Worm (Caenorhabditis elegans) whole organism, young adult: ENCODE data around the gene lys-7.
A peak's percentile ranks its signal among the peaks of the same experiment; 100 is the strongest.

Experiments used
- B0035.1 ChIP-seq: sonication (generic microtip); optimal IDR thresholded peaks from 2 replicates; lab custom pipeline; 2016; ENCODE audit warnings: missing genetic modification characterization, mild to moderate bottlenecking, missing compliant biosample characterization, missing genotype, missing genetic modification reagents
- D2030.7 ChIP-seq: fragments of 200-800 bp; sonication (Bioruptor generic); IDR thresholded peaks from 2 replicates; pipeline ENCODE4 v1.3.6; 2022; ENCODE audit warnings: missing genetic modification reagents, missing genetic modification characterization, missing compliant biosample characterization
- F33H1.4 ChIP-seq: fragments of 200-800 bp; sonication (Bioruptor generic); IDR thresholded peaks from 2 replicates; pipeline ENCODE4 v1.3.6; 2022; ENCODE audit warnings: missing genetic modification reagents, missing genetic modification characterization, missing compliant biosample characterization
- F49E8.2 ChIP-seq: sonication (generic microtip); optimal IDR thresholded peaks from 3 replicates; lab custom pipeline; 2017; ENCODE audit warnings: missing genetic modification characterization, mild to moderate bottlenecking, missing compliant biosample characterization, antibody characterized with exemption, moderate library complexity; ENCODE audit not compliant: insufficient read depth
- F55B11.4 ChIP-seq: sonication (generic microtip); optimal IDR thresholded peaks from 2 replicates; lab custom pipeline; 2016; ENCODE audit warnings: missing compliant biosample characterization, missing genetic modification characterization, borderline replicate concordance; ENCODE audit not compliant: insufficient read depth
- K12H6.12 ChIP-seq: fragments of 200-800 bp; sonication (Bioruptor generic); optimal IDR thresholded peaks from 2 replicates; lab custom pipeline; 2018; ENCODE audit warnings: mild to moderate bottlenecking, missing genetic modification characterization, missing compliant biosample characterization
- T07F8.4 ChIP-seq: sonication (generic microtip); optimal IDR thresholded peaks from 2 replicates; lab custom pipeline; 2016; ENCODE audit warnings: mild to moderate bottlenecking, missing genetic modification characterization, moderate library complexity, missing compliant biosample characterization
- T26A5.8 ChIP-seq: sonication (generic microtip); optimal IDR thresholded peaks from 2 replicates; lab custom pipeline; 2016; ENCODE audit warnings: missing genetic modification characterization, missing compliant biosample characterization
- Y56A3A.18 ChIP-seq: fragments of 200-800 bp; sonication (Bioruptor generic); IDR thresholded peaks from 2 replicates; pipeline ENCODE4 v1.3.6; 2022; ENCODE audit warnings: missing genetic modification reagents, missing genetic modification characterization, missing compliant biosample characterization
- Y79H2A.3 ChIP-seq: fragments of 200-800 bp; sonication (Bioruptor generic); conservative IDR thresholded peaks from 2 replicates; pipeline ENCODE4 v1.3.6; 2022; ENCODE audit warnings: missing genetic modification reagents, missing genetic modification characterization, missing compliant biosample characterization
- ZK185.1 ChIP-seq: sonication (generic microtip); optimal IDR thresholded peaks from 2 replicates; lab custom pipeline; 2016; ENCODE audit warnings: mild to moderate bottlenecking, missing genetic modification characterization, missing compliant biosample characterization; ENCODE audit not compliant: poor library complexity, severe bottlenecking
- akir-1 ChIP-seq: fragments of 200-800 bp; sonication (Bioruptor generic); optimal IDR thresholded peaks from 2 replicates; lab custom pipeline; 2018; ENCODE audit warnings: mild to moderate bottlenecking, missing genetic modification characterization, moderate library complexity, missing compliant biosample characterization
- atf-7 ChIP-seq: sonication (generic microtip); optimal IDR thresholded peaks from 2 replicates; lab custom pipeline; 2017; ENCODE audit warnings: mild to moderate bottlenecking, missing genetic modification characterization, missing compliant biosample characterization
- athp-1 ChIP-seq: sonication (generic microtip); optimal IDR thresholded peaks from 2 replicates; lab custom pipeline; 2017; ENCODE audit warnings: mild to moderate bottlenecking, missing genetic modification characterization, missing compliant biosample characterization
- bed-2 ChIP-seq: fragments of 200-800 bp; sonication (Bioruptor generic); IDR thresholded peaks from 2 replicates; pipeline ENCODE4 v1.3.6; 2022; ENCODE audit warnings: missing genetic modification reagents, missing genetic modification characterization, missing compliant biosample characterization
- ceh-40 ChIP-seq: fragments of 200-800 bp; sonication (Bioruptor generic); IDR thresholded peaks from 2 replicates; pipeline ENCODE4 v1.3.6; 2022; ENCODE audit warnings: missing genetic modification characterization, missing compliant biosample characterization
- chd-7 ChIP-seq: sonication (generic microtip); optimal IDR thresholded peaks from 2 replicates; lab custom pipeline; 2016; ENCODE audit warnings: mild to moderate bottlenecking, missing genetic modification characterization, moderate library complexity, missing compliant biosample characterization
- egrh-3 ChIP-seq: fragments of 200-800 bp; sonication (Bioruptor generic); IDR thresholded peaks from 2 replicates; pipeline ENCODE4 v1.3.6; 2022; ENCODE audit warnings: missing genetic modification reagents, missing genetic modification characterization, missing compliant biosample characterization
- fkh-3 ChIP-seq: sonication (generic microtip); optimal IDR thresholded peaks from 2 replicates; lab custom pipeline; 2016; ENCODE audit warnings: mild to moderate bottlenecking, missing genetic modification characterization, missing compliant biosample characterization
- gei-17 ChIP-seq: fragments of 200-800 bp; sonication (Bioruptor generic); optimal IDR thresholded peaks from 2 replicates; lab custom pipeline; 2018; ENCODE audit warnings: mild to moderate bottlenecking, missing genetic modification characterization, missing compliant biosample characterization
- hmg-1.2 ChIP-seq: fragments of 200-800 bp; sonication (Bioruptor generic); IDR thresholded peaks from 2 replicates; pipeline ENCODE4 v1.3.6; 2022; ENCODE audit warnings: missing genetic modification reagents, missing genetic modification characterization, missing compliant biosample characterization
- hmg-20 ChIP-seq: fragments of 200-800 bp; sonication (Bioruptor generic); IDR thresholded peaks from 2 replicates; pipeline ENCODE4 v1.3.6; 2022; ENCODE audit warnings: missing genetic modification reagents, missing genetic modification characterization, missing compliant biosample characterization
- hsf-1 ChIP-seq: fragments of 200-800 bp; sonication (Bioruptor generic); IDR thresholded peaks from 2 replicates; pipeline ENCODE4 v1.3.6; 2022; ENCODE audit warnings: missing genetic modification reagents, missing genetic modification characterization, missing compliant biosample characterization
- let-526 ChIP-seq: fragments of 200-800 bp; sonication (Bioruptor generic); IDR thresholded peaks from 2 replicates; pipeline ENCODE4 v1.3.6; 2022; ENCODE audit warnings: missing genetic modification reagents, missing genetic modification characterization, missing compliant biosample characterization
- lin-26 ChIP-seq: fragments of 200-800 bp; sonication (Bioruptor generic); IDR thresholded peaks from 2 replicates; pipeline ENCODE4 v1.3.6; 2022; ENCODE audit warnings: missing genetic modification reagents, missing genetic modification characterization, missing compliant biosample characterization
- lin-35 ChIP-seq, 3 experiments: fragments of 150-350 bp in 2 of 3; sonication (generic microtip) in 1 of 3; optimal IDR thresholded peaks; 2 replicates each; lab custom pipeline; 2014 to 2018; ENCODE audit warnings: missing biosample characterization in 3 of 3, missing genetic modification characterization in 3 of 3, missing genetic modification reagents in 3 of 3
- lin-40 ChIP-seq: sonication (generic microtip); optimal IDR thresholded peaks from 2 replicates; lab custom pipeline; 2016; ENCODE audit warnings: missing genetic modification characterization, mild to moderate bottlenecking, missing compliant biosample characterization, missing genotype, missing genetic modification reagents
- lir-1 ChIP-seq: fragments of 200-800 bp; sonication (Bioruptor generic); conservative IDR thresholded peaks from 2 replicates; pipeline ENCODE4 v1.3.6; 2022; ENCODE audit warnings: missing genetic modification reagents, missing genetic modification characterization, missing compliant biosample characterization
- lsy-27 ChIP-seq: sonication (generic microtip); optimal IDR thresholded peaks from 2 replicates; lab custom pipeline; 2017; ENCODE audit warnings: missing genetic modification characterization, mild to moderate bottlenecking, missing compliant biosample characterization, antibody characterized with exemption, missing genotype, borderline replicate concordance; ENCODE audit not compliant: insufficient read depth
- madf-8 ChIP-seq: fragments of 200-800 bp; sonication (Bioruptor generic); conservative IDR thresholded peaks from 2 replicates; pipeline ENCODE4 v1.3.6; 2022; ENCODE audit warnings: missing genetic modification reagents, missing genetic modification characterization, missing compliant biosample characterization
- mxl-1 ChIP-seq: sonication (generic microtip); optimal IDR thresholded peaks from 2 replicates; lab custom pipeline; 2016; ENCODE audit warnings: missing genetic modification characterization, missing compliant biosample characterization
- nhr-120 ChIP-seq: fragments of 200-800 bp; sonication (Bioruptor generic); IDR thresholded peaks from 2 replicates; pipeline ENCODE4 v1.3.6; 2022; ENCODE audit warnings: missing genetic modification characterization, missing compliant biosample characterization
- nhr-80 ChIP-seq: sonication (generic microtip); optimal IDR thresholded peaks from 2 replicates; lab custom pipeline; 2016; ENCODE audit warnings: missing genetic modification characterization, missing compliant biosample characterization
- pha-4 ChIP-seq: fragments of 150-350 bp; sonication (generic microtip); optimal IDR thresholded peaks from 2 replicates; lab custom pipeline; 2014; ENCODE audit warnings: missing biosample characterization, missing genetic modification reagents, missing genetic modification characterization
- repo-1 ChIP-seq: sonication (generic microtip); optimal IDR thresholded peaks from 2 replicates; lab custom pipeline; 2017; ENCODE audit warnings: mild to moderate bottlenecking, missing genetic modification characterization, missing compliant biosample characterization
- snpc-1.3 ChIP-seq: sonication (generic microtip); optimal IDR thresholded peaks from 2 replicates; lab custom pipeline; 2017; ENCODE audit warnings: missing genetic modification characterization, mild to moderate bottlenecking, missing compliant biosample characterization, antibody characterized with exemption, moderate library complexity, missing genotype, missing genetic modification reagents; ENCODE audit not compliant: insufficient read depth
- snpc-3.4 ChIP-seq: sonication (generic microtip); optimal IDR thresholded peaks from 2 replicates; lab custom pipeline; 2017; ENCODE audit warnings: missing genetic modification characterization, mild to moderate bottlenecking, missing compliant biosample characterization, antibody characterized with exemption, moderate library complexity, missing genotype, missing genetic modification reagents
- somi-1 ChIP-seq: fragments of 200-800 bp; sonication (Bioruptor generic); optimal IDR thresholded peaks from 2 replicates; lab custom pipeline; 2018; ENCODE audit warnings: mild to moderate bottlenecking, missing genetic modification characterization, missing compliant biosample characterization
- sptf-2 ChIP-seq: fragments of 200-800 bp; sonication (Bioruptor generic); optimal IDR thresholded peaks from 2 replicates; lab custom pipeline; 2018; ENCODE audit warnings: mild to moderate bottlenecking, missing genetic modification characterization, missing compliant biosample characterization
- unc-130 ChIP-seq: sonication (generic microtip); optimal IDR thresholded peaks from 2 replicates; lab custom pipeline; 2016; ENCODE audit warnings: missing genetic modification reagents, missing genetic modification characterization, missing compliant biosample characterization
- xnd-1 ChIP-seq: sonication (generic microtip); optimal IDR thresholded peaks from 2 replicates; lab custom pipeline; 2016; ENCODE audit warnings: missing genotype, missing genetic modification reagents, missing genetic modification characterization, missing compliant biosample characterization
- zfh-2 ChIP-seq: fragments of 200-800 bp; sonication (Bioruptor generic); conservative IDR thresholded peaks from 2 replicates; pipeline ENCODE4 v1.3.6; 2022; ENCODE audit warnings: missing genetic modification reagents, missing genetic modification characterization, missing compliant biosample characterization

The lys-7 gene

ce11 chrV:3468436-3468835 is 14.0 kb downstream of the lys-7 start, which contains the start of gene gst-33:
Gene gst-33, minus strand, starts transcription at chrV:3468562.
- peak; percentile 88 for TF ChIP-seq hmg-1.2
- TF ChIP-seq F55B11.4: no peak

- no peak for TF ChIP-seq fkh-3 (tag; lab: Kevin White, UChicago)
- TF ChIP-seq lir-1 (GFP tag; lab: Robert Waterston, UW): no peak
- no peak for TF ChIP-seq pha-4 (tag; lab: Kevin White, UChicago)
- TF ChIP-seq Y79H2A.3: no peak
- no peak for TF ChIP-seq sptf-2
- TF ChIP-seq unc-130 (GFP tag; lab: Kevin White, UChicago): no peak
- no peak for TF ChIP-seq lsy-27
- no peak for TF ChIP-seq lin-40 (tag; lab: Kevin White, UChicago)
- TF ChIP-seq ceh-40 (GFP tag; lab: Robert Waterston, UW): no peak
- no peak for TF ChIP-seq let-526
- TF ChIP-seq T07F8.4 (tag; lab: Kevin White, UChicago): no peak
- no peak for TF ChIP-seq atf-7
- no peak for TF ChIP-seq xnd-1 (tag; lab: Kevin White, UChicago)
- TF ChIP-seq nhr-80 (tag; lab: Kevin White, UChicago): no peak
- no peak for TF ChIP-seq bed-2 (GFP tag; lab: Robert Waterston, UW)
- TF ChIP-seq K12H6.12 (tag; lab: Kevin White, UChicago): no peak
- no peak for TF ChIP-seq madf-8
- no peak for TF ChIP-seq lin-26
- no peak for TF ChIP-seq snpc-3.4
- TF ChIP-seq lin-35 (GFP tag; optimal IDR thresholded peaks at IDR 0.05; lab: Kevin White, UChicago): no peak
Observed at ce11 chrV:3464897-3465296, 17.5 kb downstream of the lys-7 start.

- TF ChIP-seq akir-1 (GFP tag; lab: Kevin White, UChicago) (no peak), D2030.7 (no peak), B0035.1 (tag; lab: Kevin White, UChicago) (no peak), repo-1 (no peak), hsf-1 (no peak), zfh-2 (GFP tag; lab: Robert Waterston, UW) (no peak), egrh-3 (GFP tag; lab: Robert Waterston, UW) (no peak), ZK185.1 (no peak), mxl-1 (tag; lab: Kevin White, UChicago) (no peak), somi-1 (GFP tag; lab: Kevin White, UChicago) (no peak), gei-17 (GFP tag; lab: Kevin White, UChicago) (no peak), F33H1.4 (no peak), F49E8.2 (no peak), Y56A3A.18 (no peak), hmg-20 (GFP tag; lab: Robert Waterston, UW) (no peak), chd-7 (tag; lab: Kevin White, UChicago) (no peak), snpc-1.3 (no peak), athp-1 (tag; lab: Kevin White, UChicago) (no peak), nhr-120 (GFP tag; lab: Robert Waterston, UW) (no peak), T26A5.8 (tag; lab: Kevin White, UChicago) (no peak)
Observed at ce11 chrV:3463514-3463913, 18.9 kb downstream of the lys-7 start, which contains the start of gene slc-28.1. Gene slc-28.1, plus strand, starts transcription at chrV:3463814.
